Worm (Caenorhabditis elegans): ENCODE results near the gene cest-30.

DNA sequence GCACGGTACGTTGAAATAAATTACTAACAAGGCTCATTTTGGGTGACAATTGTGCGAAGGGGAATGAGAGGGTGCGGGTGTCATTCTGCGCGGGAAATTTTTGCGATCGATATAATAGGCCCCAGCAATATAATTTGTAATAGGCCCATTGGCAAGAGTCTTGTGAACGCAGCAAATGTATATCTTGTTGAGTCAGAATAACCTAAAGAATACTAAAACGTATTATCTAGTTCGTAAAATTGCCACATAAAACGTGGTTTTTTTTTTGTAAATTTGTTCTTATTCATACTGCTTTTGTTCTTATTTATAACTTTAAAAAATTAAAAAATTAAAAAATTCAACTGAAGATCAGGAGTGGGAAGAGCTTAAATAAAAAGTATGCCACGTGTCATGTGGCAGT, 23.5 kb downstream of the cest-30 start, which contains the start of gene C52A10.3:
- no peak for TF ChIP-seq pha-4 (tag; optimal IDR thresholded peaks at IDR 0.05)
- no peak for TF ChIP-seq tbx-9 (tag; optimal IDR thresholded peaks at IDR 0.05; ENCODE audit: borderline replicate concordance)
- TF ChIP-seq ama-1 (optimal IDR thresholded peaks at IDR 0.05): no peak
- no peak for TF ChIP-seq ama-1 (GFP tag; optimal IDR thresholded peaks at IDR 0.05)
- TF ChIP-seq hmg-20 (GFP tag; IDR thresholded peaks at IDR 0.05): no peak
- TF ChIP-seq dox-1 (GFP tag; IDR thresholded peaks at IDR 0.05): no peak
- no peak for TF ChIP-seq attf-3 (GFP tag; conservative IDR thresholded peaks at IDR 0.05)
- no peak for TF ChIP-seq nfya-2 (GFP tag; IDR thresholded peaks at IDR 0.05)
- no peak for TF ChIP-seq ZK185.1 (tag; optimal IDR thresholded peaks at IDR 0.05; ENCODE audit: poor library complexity, severe bottlenecking)
- no peak for TF ChIP-seq snpc-3.4 (tag; optimal IDR thresholded peaks at IDR 0.05)
- no peak for TF ChIP-seq F49E8.2 (tag; optimal IDR thresholded peaks at IDR 0.05; ENCODE audit: insufficient read depth)
- TF ChIP-seq dpff-1 (tag; optimal IDR thresholded peaks at IDR 0.05): no peak
- no peak for TF ChIP-seq F57C9.4 (tag; optimal IDR thresholded peaks at IDR 0.05)
- TF ChIP-seq sea-2 (GFP tag; IDR thresholded peaks at IDR 0.05): no peak
- TF ChIP-seq cebp-1 (GFP tag; IDR thresholded peaks at IDR 0.05): no peak
- TF ChIP-seq cebp-1 (tag; optimal IDR thresholded peaks at IDR 0.05): no peak

All from whole organism, young adult.